Worm (Caenorhabditis elegans): ENCODE data around the gene C53D6.11.

DNA sequence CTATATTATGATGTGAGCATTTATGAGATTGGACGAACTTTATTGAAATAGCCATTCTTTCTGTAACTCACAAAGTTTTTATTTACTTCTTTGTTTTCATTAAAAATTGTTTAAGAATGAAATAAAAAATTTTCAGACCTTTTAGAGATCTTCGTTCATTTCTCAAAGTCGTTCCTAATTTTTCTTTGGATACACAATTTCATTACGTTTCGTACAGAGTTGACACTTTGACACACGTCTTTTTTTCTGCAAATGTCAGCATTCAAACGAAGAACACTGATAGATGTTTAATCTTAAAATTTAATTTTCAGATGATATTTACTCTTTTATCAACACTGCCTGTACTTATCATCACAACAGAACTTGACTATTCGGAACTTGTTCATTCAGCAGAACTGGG is 6.1 kb downstream of the C53D6.11 start, which contains the start of gene acc-2:
- TF ChIP-seq tab-1 (GFP tag; IDR thresholded peaks at IDR 0.05) (no peak), T22C8.4 (GFP tag; IDR thresholded peaks at IDR 0.05) (no peak), ztf-23 (GFP tag; IDR thresholded peaks at IDR 0.05) (no peak), ref-1 (GFP tag; conservative IDR thresholded peaks at IDR 0.05) (no peak), cog-1 (tag; optimal IDR thresholded peaks at IDR 0.05) (no peak), klf-2 (GFP tag; conservative IDR thresholded peaks at IDR 0.05) (no peak), flt-1 (GFP tag; IDR thresholded peaks at IDR 0.05) (no peak)

Data from whole organism, midembryonic.